Fruit fly (Drosophila melanogaster) whole organism, adult: ENCODE results near the gene CG17329.

Experiments used
- Clk ChIP-seq: fragments of 200-800 bp; sonication (Bioruptor generic); optimal IDR thresholded peaks from 2 replicates; lab custom pipeline; 2017; ENCODE audit warnings: missing biosample characterization, missing genetic modification characterization
- pad ChIP-seq: fragments of 200-800 bp; sonication (Bioruptor generic); optimal IDR thresholded peaks from 3 replicates; lab custom pipeline; 2017; ENCODE audit warnings: missing biosample characterization, missing genetic modification characterization, mild to moderate bottlenecking, moderate library complexity, missing genetic modification reagents

- TF ChIP-seq pad (GFP tag; lab: Kevin White, UChicago) (peak; percentile 55), Clk (GFP tag; lab: Kevin White, UChicago) (peak; percentile 28)
These were observed 16.1 kb downstream of the CG17329 start, which contains the start of the genes CG5861 and Syx5 for dm6 chr2L:16307026-16307703.
